Worm (Caenorhabditis elegans) whole organism, L2 larva: ENCODE data around the gene T05A8.11.

Experiments used
- C34F6.9 ChIP-seq: fragments of 150-350 bp; optimal IDR thresholded peaks from 2 replicates; lab custom pipeline; 2014; ENCODE audit warnings: missing biosample characterization, missing genetic modification characterization
- F13H6.1 ChIP-seq: sonication (generic microtip); optimal IDR thresholded peaks from 2 replicates; lab custom pipeline; 2016; ENCODE audit warnings: missing genetic modification characterization, missing compliant biosample characterization
- R02D3.7 ChIP-seq: fragments of 150-350 bp; optimal IDR thresholded peaks from 2 replicates; lab custom pipeline; 2014; ENCODE audit warnings: missing biosample characterization, missing genetic modification characterization
- ZK546.5 ChIP-seq: sonication (generic microtip); optimal IDR thresholded peaks from 2 replicates; lab custom pipeline; 2017; ENCODE audit warnings: missing biosample characterization, missing genetic modification characterization
- alr-1 ChIP-seq: fragments of 150-350 bp; optimal IDR thresholded peaks from 2 replicates; lab custom pipeline; 2014; ENCODE audit warnings: missing biosample characterization, missing genetic modification characterization
- aly-2 ChIP-seq: fragments of 150-350 bp; optimal IDR thresholded peaks from 2 replicates; lab custom pipeline; 2014; ENCODE audit warnings: missing biosample characterization, missing genetic modification characterization
- ceh-82 ChIP-seq: fragments of 150-350 bp; optimal IDR thresholded peaks from 2 replicates; lab custom pipeline; 2014; ENCODE audit warnings: missing biosample characterization, missing genetic modification characterization
- crh-2 ChIP-seq: sonication (generic microtip); optimal IDR thresholded peaks from 2 replicates; lab custom pipeline; 2017; ENCODE audit warnings: missing biosample characterization, missing genetic modification characterization
- dmd-4 ChIP-seq: sonication (generic microtip); optimal IDR thresholded peaks from 2 replicates; lab custom pipeline; 2017; ENCODE audit warnings: missing biosample characterization, missing genetic modification characterization
- egl-27 ChIP-seq: sonication (generic microtip); optimal IDR thresholded peaks from 3 replicates; lab custom pipeline; 2017; ENCODE audit warnings: missing biosample characterization, missing genetic modification reagents, missing genetic modification characterization
- elt-1 ChIP-seq: fragments of 150-350 bp; optimal IDR thresholded peaks from 2 replicates; lab custom pipeline; 2014; ENCODE audit warnings: missing biosample characterization, missing genetic modification characterization
- elt-3 ChIP-seq: sonication (generic microtip); optimal IDR thresholded peaks from 2 replicates; lab custom pipeline; 2017; ENCODE audit warnings: missing biosample characterization, missing genetic modification characterization
- fos-1 ChIP-seq: fragments of 150-350 bp; optimal IDR thresholded peaks from 2 replicates; lab custom pipeline; 2014; ENCODE audit warnings: missing biosample characterization, missing genetic modification characterization
- gmeb-1 ChIP-seq: fragments of 150-350 bp; optimal IDR thresholded peaks from 2 replicates; lab custom pipeline; 2014; ENCODE audit warnings: missing biosample characterization, missing genetic modification characterization
- lin-11 ChIP-seq: fragments of 150-350 bp; sonication (generic microtip); optimal IDR thresholded peaks from 2 replicates; lab custom pipeline; 2014; ENCODE audit warnings: missing biosample characterization, missing genetic modification characterization, inconsistent platforms, mixed read lengths
- lin-13 ChIP-seq: fragments of 150-350 bp; optimal IDR thresholded peaks from 2 replicates; lab custom pipeline; 2014; ENCODE audit warnings: missing biosample characterization, missing genetic modification reagents, missing genetic modification characterization
- lsy-2 ChIP-seq, 2 experiments: fragments of 150-350 bp in 1 of 2; sonication (generic microtip) in 1 of 2; optimal IDR thresholded peaks; 2 replicates each; lab custom pipeline; 2014 to 2017; ENCODE audit warnings: missing biosample characterization in 2 of 2, missing genetic modification characterization in 2 of 2
- mab-5 ChIP-seq: fragments of 150-350 bp; optimal IDR thresholded peaks from 2 replicates; lab custom pipeline; 2014; ENCODE audit warnings: missing biosample characterization, missing genetic modification characterization
- mbf-1 ChIP-seq: sonication (generic microtip); optimal IDR thresholded peaks from 2 replicates; lab custom pipeline; 2017; ENCODE audit warnings: missing biosample characterization, missing genetic modification characterization
- mdl-1 ChIP-seq, 2 experiments: fragments of 150-350 bp in 1 of 2; sonication (generic microtip) in 1 of 2; optimal IDR thresholded peaks; 2 replicates each; lab custom pipeline; 2017; ENCODE audit warnings: missing biosample characterization in 2 of 2, missing genetic modification characterization in 2 of 2
- nhr-11 ChIP-seq: fragments of 150-350 bp; optimal IDR thresholded peaks from 2 replicates; lab custom pipeline; 2014; ENCODE audit warnings: missing biosample characterization, missing genetic modification characterization
- nhr-129 ChIP-seq: fragments of 150-350 bp; optimal IDR thresholded peaks from 2 replicates; lab custom pipeline; 2014; ENCODE audit warnings: missing biosample characterization, missing genetic modification characterization
- nhr-21 ChIP-seq: fragments of 150-350 bp; optimal IDR thresholded peaks from 2 replicates; lab custom pipeline; 2014; ENCODE audit warnings: missing biosample characterization, missing genetic modification characterization
- nhr-23 ChIP-seq: fragments of 150-350 bp; optimal IDR thresholded peaks from 2 replicates; lab custom pipeline; 2014; ENCODE audit warnings: missing biosample characterization, missing genetic modification reagents, missing genetic modification characterization
- nhr-237 ChIP-seq: fragments of 150-350 bp; optimal IDR thresholded peaks from 2 replicates; lab custom pipeline; 2014; ENCODE audit warnings: missing biosample characterization, missing genetic modification characterization
- nhr-25 ChIP-seq: fragments of 150-350 bp; sonication (generic microtip); optimal IDR thresholded peaks from 3 replicates; lab custom pipeline; 2014; ENCODE audit warnings: missing biosample characterization, missing genetic modification characterization
- nhr-6 ChIP-seq: fragments of 150-350 bp; optimal IDR thresholded peaks from 2 replicates; lab custom pipeline; 2014; ENCODE audit warnings: missing biosample characterization, missing genetic modification characterization
- nhr-77 ChIP-seq: fragments of 150-350 bp; optimal IDR thresholded peaks from 2 replicates; lab custom pipeline; 2014; ENCODE audit warnings: missing biosample characterization, missing genetic modification characterization
- peb-1 ChIP-seq: fragments of 150-350 bp; optimal IDR thresholded peaks from 2 replicates; lab custom pipeline; 2014; ENCODE audit warnings: missing biosample characterization, missing genetic modification characterization
- sem-4 ChIP-seq: fragments of 150-350 bp; optimal IDR thresholded peaks from 2 replicates; lab custom pipeline; 2014; ENCODE audit warnings: missing biosample characterization, missing genetic modification reagents, missing genetic modification characterization
- skn-1 ChIP-seq: sonication (generic microtip); optimal IDR thresholded peaks from 2 replicates; lab custom pipeline; 2017; ENCODE audit warnings: missing biosample characterization, missing genetic modification characterization
- sma-3 ChIP-seq: sonication (generic microtip); optimal IDR thresholded peaks from 2 replicates; lab custom pipeline; 2016; ENCODE audit warnings: missing genetic modification reagents, missing genetic modification characterization, missing compliant biosample characterization
- sma-9 ChIP-seq, 2 experiments: fragments of 150-350 bp in 1 of 2; sonication (generic microtip) in 1 of 2; optimal IDR thresholded peaks; 2 replicates each; lab custom pipeline; 2014 to 2016; ENCODE audit warnings: missing genetic modification characterization in 2 of 2, mild to moderate bottlenecking in 1 of 2, missing biosample characterization in 1 of 2, missing compliant biosample characterization in 1 of 2, missing genetic modification reagents in 1 of 2, moderate library complexity in 1 of 2
- snpc-4 ChIP-seq: fragments of 150-350 bp; optimal IDR thresholded peaks from 2 replicates; lab custom pipeline; 2014; ENCODE audit warnings: missing biosample characterization, missing genetic modification characterization
- unc-39 ChIP-seq: fragments of 150-350 bp; optimal IDR thresholded peaks from 2 replicates; lab custom pipeline; 2014; ENCODE audit warnings: missing biosample characterization, missing genetic modification characterization
- unc-55 ChIP-seq: fragments of 150-350 bp; sonication (generic microtip); optimal IDR thresholded peaks from 3 replicates; lab custom pipeline; 2014; ENCODE audit warnings: missing biosample characterization, missing genetic modification reagents, missing genetic modification characterization
- zag-1 ChIP-seq: fragments of 150-350 bp; optimal IDR thresholded peaks from 2 replicates; lab custom pipeline; 2014; ENCODE audit warnings: missing biosample characterization, missing genetic modification characterization
- ztf-1 ChIP-seq: fragments of 200-800 bp; sonication (Bioruptor generic); conservative IDR thresholded peaks from 2 replicates; pipeline ENCODE4 v1.3.6; 2022; ENCODE audit warnings: missing genetic modification characterization, missing compliant biosample characterization

Gene T05A8.11

ce11 chrII:2752536-2752935 lies 27.1 kb upstream of the T05A8.11 start, which contains the start of gene F29A7.6 (continued):
- no peak for TF ChIP-seq lin-13 (GFP tag; lab: Kevin White, UChicago)
- peak; percentile 1 for TF ChIP-seq nhr-129 (tag; lab: Kevin White, UChicago)
- TF ChIP-seq lsy-2 (tag; optimal IDR thresholded peaks at IDR 0.05; lab: Kevin White, UChicago), result peak in 1 of 2 experiments; percentile 49
- TF ChIP-seq gmeb-1 (tag; lab: Kevin White, UChicago), result peak; percentile 65
- TF ChIP-seq crh-2 (tag; lab: Kevin White, UChicago), result peak; percentile 32
- TF ChIP-seq zag-1 (tag; lab: Kevin White, UChicago), result no peak
- peak; percentile 3 for TF ChIP-seq mab-5 (tag; lab: Kevin White, UChicago)
- peak; percentile 79 for TF ChIP-seq C34F6.9
- TF ChIP-seq nhr-6 (tag; lab: Kevin White, UChicago), result no peak
- TF ChIP-seq nhr-21 (tag; lab: Kevin White, UChicago), result no peak
- TF ChIP-seq F13H6.1, result peak; percentile 67
- no peak for TF ChIP-seq unc-39 (tag; lab: Kevin White, UChicago)
- TF ChIP-seq nhr-237 (tag; lab: Kevin White, UChicago), result no peak
- no peak for TF ChIP-seq ztf-1 (GFP tag; lab: Robert Waterston, UW)
- TF ChIP-seq egl-27 (tag; lab: Kevin White, UChicago), result no peak
- TF ChIP-seq nhr-25, result no peak
- TF ChIP-seq nhr-23 (tag; lab: Kevin White, UChicago), result no peak
- TF ChIP-seq aly-2 (tag; lab: Kevin White, UChicago), result no peak
- TF ChIP-seq peb-1 (tag; lab: Kevin White, UChicago), result no peak
- TF ChIP-seq skn-1, result no peak
- no peak for TF ChIP-seq lin-11 (tag; lab: Kevin White, UChicago)
- no peak for TF ChIP-seq dmd-4 (tag; lab: Kevin White, UChicago)
- TF ChIP-seq mbf-1 (tag; lab: Kevin White, UChicago), result no peak
- TF ChIP-seq, all 48 proteins: peak for 10

DNA sequence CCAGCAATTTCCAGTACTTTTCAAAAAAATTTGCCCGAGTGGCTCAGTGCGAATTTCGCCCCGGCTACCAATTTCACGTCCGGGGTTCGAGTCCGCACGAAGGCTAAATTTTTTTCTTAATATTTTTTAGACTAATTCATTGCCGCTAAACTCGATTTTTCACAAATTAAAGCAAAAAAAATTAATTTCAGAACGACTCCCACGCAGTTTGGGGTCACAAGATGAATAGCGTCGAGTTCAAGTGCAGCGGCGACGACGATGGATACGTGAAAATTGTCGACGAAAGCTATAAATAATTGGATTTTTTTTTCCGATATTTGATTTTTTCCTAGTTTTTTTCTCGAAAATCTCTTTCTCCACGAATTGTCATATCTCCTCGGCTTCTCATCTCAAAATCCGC lies 25.8 kb upstream of the T05A8.11 start:
- TF ChIP-seq mab-5 (tag; lab: Kevin White, UChicago) (no peak), alr-1 (tag; lab: Kevin White, UChicago) (no peak), ZK546.5 (tag; lab: Kevin White, UChicago) (no peak), nhr-11 (tag; lab: Kevin White, UChicago) (no peak), zag-1 (tag; lab: Kevin White, UChicago) (no peak), nhr-237 (tag; lab: Kevin White, UChicago) (no peak), sma-9 (GFP tag; optimal IDR thresholded peaks at IDR 0.05; lab: Kevin White, UChicago) (no peak), sma-9 (tag; optimal IDR thresholded peaks at IDR 0.05; lab: Kevin White, UChicago) (no peak), sma-3 (GFP tag; lab: Kevin White, UChicago) (no peak), lsy-2 (tag; optimal IDR thresholded peaks at IDR 0.05; lab: Kevin White, UChicago) (no peak), dmd-4 (tag; lab: Kevin White, UChicago) (no peak), snpc-4 (tag; lab: Kevin White, UChicago) (no peak)

ce11 chrII:2749595-2750048 lies 24.2 kb upstream of the T05A8.11 start, which contains the start of gene F29A7.4:
Gene F29A7.4 (plus strand): TSS chrII:2749998.
- TF ChIP-seq nhr-129 (tag; lab: Kevin White, UChicago) (no peak), fos-1 (tag; lab: Kevin White, UChicago) (peak; percentile 72), nhr-237 (tag; lab: Kevin White, UChicago) (no peak), mdl-1 (tag; optimal IDR thresholded peaks at IDR 0.05; lab: Kevin White, UChicago) (no peak), alr-1 (tag; lab: Kevin White, UChicago) (no peak), R02D3.7 (tag; lab: Kevin White, UChicago) (no peak), elt-1 (no peak), dmd-4 (tag; lab: Kevin White, UChicago) (no peak)

DNA sequence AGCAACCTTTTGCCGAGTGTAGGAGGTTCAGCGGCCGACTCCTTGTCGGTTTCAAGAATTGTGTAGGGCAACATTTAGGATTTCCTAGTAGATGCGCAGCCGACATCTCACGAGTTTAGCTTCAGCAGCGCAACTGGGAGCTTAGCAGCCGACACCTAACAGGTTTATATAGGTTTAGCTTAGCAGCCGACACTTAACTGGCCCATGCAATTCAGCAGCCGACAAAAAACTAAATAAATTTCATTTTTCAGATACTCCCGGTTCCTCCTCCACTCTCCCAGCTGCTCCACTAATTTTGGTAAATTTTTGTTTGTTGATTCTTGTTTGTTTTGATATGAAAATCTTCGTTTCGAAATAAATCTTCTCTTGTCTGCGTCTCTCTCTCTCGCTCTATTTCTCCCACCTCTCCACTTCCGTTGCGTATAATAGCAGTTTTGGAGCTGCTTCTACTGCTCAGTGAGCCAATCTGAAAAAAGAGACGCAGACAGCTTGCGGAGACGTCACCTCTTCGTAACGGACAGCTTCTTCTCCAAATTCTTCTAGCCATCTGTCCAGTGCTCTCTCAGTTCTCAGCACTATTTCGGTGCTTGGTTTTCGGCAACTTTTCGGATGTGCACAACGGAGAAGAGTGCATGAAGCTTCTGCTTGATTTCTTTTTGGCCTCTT lies 22.6 kb upstream of the T05A8.11 start:
- TF ChIP-seq elt-3 (tag; lab: Kevin White, UChicago), result no peak
- TF ChIP-seq lin-11 (tag; lab: Kevin White, UChicago), result peak; percentile 45
- peak; percentile 82 for TF ChIP-seq zag-1 (tag; lab: Kevin White, UChicago)
- TF ChIP-seq sem-4 (tag; lab: Kevin White, UChicago), result no peak
- TF ChIP-seq lsy-2 (tag; optimal IDR thresholded peaks at IDR 0.05; lab: Kevin White, UChicago), result peak; percentile 22 to 68
- peak; percentile 56 for TF ChIP-seq ceh-82 (tag; lab: Kevin White, UChicago)
- peak; percentile 90 for TF ChIP-seq C34F6.9
- TF ChIP-seq F13H6.1, result peak; percentile 74
- TF ChIP-seq unc-55 (GFP tag; lab: Kevin White, UChicago), result peak; percentile 87
- TF ChIP-seq egl-27 (tag; lab: Kevin White, UChicago), result peak; percentile 23
- peak; percentile 28 for TF ChIP-seq crh-2 (tag; lab: Kevin White, UChicago)
- peak in 1 of 2 experiments; percentile 41 for TF ChIP-seq mdl-1 (tag; optimal IDR thresholded peaks at IDR 0.05; lab: Kevin White, UChicago)
- TF ChIP-seq lin-13 (GFP tag; lab: Kevin White, UChicago), result no peak
- TF ChIP-seq mab-5 (tag; lab: Kevin White, UChicago), result peak; percentile 29
- TF ChIP-seq nhr-77 (tag; lab: Kevin White, UChicago), result no peak
- TF ChIP-seq snpc-4 (tag; lab: Kevin White, UChicago), result peak; percentile 65
- TF ChIP-seq nhr-6 (tag; lab: Kevin White, UChicago), result peak; percentile 15
- TF ChIP-seq nhr-129 (tag; lab: Kevin White, UChicago), result peak; percentile 73
